Worm (Caenorhabditis elegans) whole organism, L4/young adult: ENCODE measurements around the gene fbxb-84.

ENCODE experiments used
- dao-5 ChIP-seq: sonication (generic microtip); optimal IDR thresholded peaks from 2 replicates; lab custom pipeline; 2016; ENCODE audit warnings: missing genotype, missing genetic modification characterization, moderate library complexity, missing compliant biosample characterization
- him-1 ChIP-seq: sonication (generic microtip); optimal IDR thresholded peaks from 2 replicates; lab custom pipeline; 2016; ENCODE audit warnings: missing genotype, missing genetic modification reagents, missing genetic modification characterization, missing compliant biosample characterization

DNA sequence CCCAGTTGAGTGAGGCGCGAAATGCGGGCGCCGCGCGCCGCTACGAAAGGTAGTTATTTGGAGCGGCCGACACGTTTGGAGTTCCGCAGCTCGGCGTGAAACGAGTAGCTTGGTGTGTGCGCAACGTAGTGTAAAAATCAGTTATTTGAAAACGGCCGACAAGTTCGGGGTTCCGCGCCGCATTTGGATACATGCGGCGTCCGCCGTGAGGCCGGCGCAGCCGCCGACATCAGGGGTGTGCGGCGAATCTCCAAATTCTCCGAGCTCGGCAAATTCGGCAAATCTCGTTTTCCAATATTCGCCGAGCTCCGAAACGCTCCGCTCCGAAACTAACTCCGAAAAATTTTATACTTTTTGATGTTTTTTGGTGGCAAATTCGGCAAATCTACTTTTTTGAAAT, 11.7 kb upstream of the fbxb-84 start:
- TF ChIP-seq dao-5 (no peak), him-1 (tag; lab: Kevin White, UChicago) (no peak)
